Fruit fly (Drosophila melanogaster) whole organism, embryonic: ENCODE results near the gene Bruce.

Source experiments
- CG9215 ChIP-seq: fragments of 200-800 bp; sonication (Bioruptor generic); IDR thresholded peaks from 2 replicates; pipeline ENCODE4 v1.3.6; 2022; ENCODE audit warnings: missing biosample characterization, missing genetic modification characterization
- Ets65A ChIP-seq: fragments of 200-800 bp; sonication (Bioruptor generic); peaks from one replicate; lab custom pipeline; 2016; ENCODE audit warnings: missing biosample characterization, missing genetic modification characterization
- esg ChIP-seq: fragments of 200-800 bp; sonication (Bioruptor generic); conservative IDR thresholded peaks from 2 replicates; pipeline ENCODE4 v1.3.6; 2022; ENCODE audit warnings: missing biosample characterization, missing genetic modification characterization
- tgo ChIP-seq: fragments of 200-800 bp; sonication (Bioruptor generic); IDR thresholded peaks from 3 replicates; pipeline ENCODE4 v1.3.6; 2022; ENCODE audit warnings: missing biosample characterization, missing genetic modification characterization

- TF ChIP-seq tgo: no peak
- TF ChIP-seq CG9215 (GFP tag; lab: Robert Waterston, UW): no peak
- TF ChIP-seq Ets65A (GFP tag; lab: Kevin White, UChicago): no peak
- no peak for TF ChIP-seq esg (GFP tag; lab: Robert Waterston, UW)
Measured at dm6 chr3R:10377849-10378248, 46.7 kb upstream of the Bruce start, which contains the start of gene Rfx.
